Worm (Caenorhabditis elegans) whole organism, L3 larva: ENCODE results near the gene srv-24.
"Not testable (repeated sequence)": the region's sequence is repeated elsewhere in the genome, so short reads cannot be mapped to it uniquely, and the experiment has no call there.

Experiments used
- R02D3.7 ChIP-seq: fragments of 150-350 bp; optimal IDR thresholded peaks from 2 replicates; lab custom pipeline; 2014; ENCODE audit warnings: missing biosample characterization, missing genetic modification characterization
- aly-2 ChIP-seq: fragments of 150-350 bp; optimal IDR thresholded peaks from 2 replicates; lab custom pipeline; 2014; ENCODE audit warnings: missing biosample characterization, missing genetic modification characterization
- ama-1 ChIP-seq: fragments of 150-350 bp; optimal IDR thresholded peaks from 2 replicates; lab custom pipeline; 2018
- ceh-16 ChIP-seq: sonication (generic microtip); optimal IDR thresholded peaks from 2 replicates; lab custom pipeline; 2017; ENCODE audit warnings: missing biosample characterization, missing genetic modification characterization
- daf-12 ChIP-seq: fragments of 150-350 bp; optimal IDR thresholded peaks from 2 replicates; lab custom pipeline; 2014; ENCODE audit warnings: missing biosample characterization, missing genetic modification reagents, missing genetic modification characterization
- egl-27 ChIP-seq: sonication (generic microtip); optimal IDR thresholded peaks from 4 replicates; lab custom pipeline; 2017; ENCODE audit warnings: missing biosample characterization, missing genetic modification reagents, missing genetic modification characterization
- egl-5 ChIP-seq: fragments of 150-350 bp; optimal IDR thresholded peaks from 2 replicates; lab custom pipeline; 2017; ENCODE audit warnings: missing biosample characterization, missing genetic modification reagents, missing genetic modification characterization, inconsistent platforms
- elt-1 ChIP-seq: fragments of 150-350 bp; optimal IDR thresholded peaks from 2 replicates; lab custom pipeline; 2014; ENCODE audit warnings: missing biosample characterization, missing genetic modification characterization
- elt-2 ChIP-seq: sonication (generic microtip); optimal IDR thresholded peaks from 2 replicates; lab custom pipeline; 2016; ENCODE audit warnings: missing genetic modification reagents, mild to moderate bottlenecking, missing genetic modification characterization, missing compliant biosample characterization
- elt-3 ChIP-seq, 3 experiments: fragments of 150-350 bp in 1 of 3; sonication (generic microtip) in 2 of 3; optimal IDR thresholded peaks; 2 replicates in 2 of 3; 4 replicates in 1 of 3; lab custom pipeline; 2014 to 2017; ENCODE audit warnings: missing biosample characterization in 3 of 3, missing genetic modification characterization in 3 of 3
- eor-1 ChIP-seq, 2 experiments: fragments of 150-350 bp; optimal IDR thresholded peaks; 2 replicates each; lab custom pipeline; 2014 to 2018; ENCODE audit warnings: missing biosample characterization in 2 of 2, missing genetic modification characterization in 2 of 2
- fkh-10 ChIP-seq: sonication (generic microtip); optimal IDR thresholded peaks from 2 replicates; lab custom pipeline; 2017; ENCODE audit warnings: missing biosample characterization, missing genetic modification reagents, missing genetic modification characterization
- fkh-2 ChIP-seq: fragments of 150-350 bp; optimal IDR thresholded peaks from 2 replicates; lab custom pipeline; 2014; ENCODE audit warnings: missing biosample characterization, missing genetic modification reagents, missing genetic modification characterization
- fos-1 ChIP-seq: fragments of 150-350 bp; optimal IDR thresholded peaks from 2 replicates; lab custom pipeline; 2014; ENCODE audit warnings: missing biosample characterization, missing genetic modification characterization
- lin-15B ChIP-seq: fragments of 150-350 bp; optimal IDR thresholded peaks from 2 replicates; lab custom pipeline; 2014; ENCODE audit warnings: missing biosample characterization, missing genetic modification characterization
- lin-39 ChIP-seq: fragments of 150-350 bp; optimal IDR thresholded peaks from 2 replicates; lab custom pipeline; 2018; ENCODE audit warnings: missing biosample characterization, missing genetic modification reagents, missing genetic modification characterization
- lsy-12 ChIP-seq: sonication (generic microtip); optimal IDR thresholded peaks from 2 replicates; lab custom pipeline; 2016; ENCODE audit warnings: mild to moderate bottlenecking, missing genetic modification characterization, missing compliant biosample characterization
- nfya-1 ChIP-seq: sonication (generic microtip); optimal IDR thresholded peaks from 2 replicates; lab custom pipeline; 2017; ENCODE audit warnings: missing genetic modification characterization, mild to moderate bottlenecking, missing compliant biosample characterization, antibody characterized with exemption, moderate library complexity; ENCODE audit not compliant: insufficient read depth
- nhr-11 ChIP-seq: fragments of 150-350 bp; optimal IDR thresholded peaks from 2 replicates; lab custom pipeline; 2014; ENCODE audit warnings: missing biosample characterization, missing genetic modification characterization
- nhr-23 ChIP-seq: fragments of 150-350 bp; optimal IDR thresholded peaks from 2 replicates; lab custom pipeline; 2014; ENCODE audit warnings: missing biosample characterization, missing genetic modification reagents, missing genetic modification characterization
- nhr-237 ChIP-seq: fragments of 150-350 bp; optimal IDR thresholded peaks from 2 replicates; lab custom pipeline; 2014; ENCODE audit warnings: missing biosample characterization, missing genetic modification characterization
- nhr-25 ChIP-seq: sonication (generic microtip); optimal IDR thresholded peaks from 2 replicates; lab custom pipeline; 2017; ENCODE audit warnings: missing biosample characterization, missing genetic modification characterization
- nhr-28 ChIP-seq: fragments of 150-350 bp; optimal IDR thresholded peaks from 2 replicates; lab custom pipeline; 2014; ENCODE audit warnings: missing biosample characterization, missing genetic modification characterization
- nhr-43 ChIP-seq: sonication (generic microtip); optimal IDR thresholded peaks from 2 replicates; lab custom pipeline; 2016; ENCODE audit warnings: mild to moderate bottlenecking, missing genetic modification characterization, missing compliant biosample characterization; ENCODE audit not compliant: poor library complexity, severe bottlenecking
- nhr-77 ChIP-seq: fragments of 150-350 bp; optimal IDR thresholded peaks from 2 replicates; lab custom pipeline; 2014; ENCODE audit warnings: missing biosample characterization, missing genetic modification characterization
- pha-4 ChIP-seq: fragments of 150-350 bp; optimal IDR thresholded peaks from 2 replicates; lab custom pipeline; 2014; ENCODE audit warnings: missing biosample characterization, missing genetic modification reagents, missing genetic modification characterization
- sea-2 ChIP-seq: fragments of 150-350 bp; sonication (generic microtip); optimal IDR thresholded peaks from 4 replicates; lab custom pipeline; 2014; ENCODE audit warnings: missing biosample characterization, missing genetic modification reagents, missing genetic modification characterization
- skn-1 ChIP-seq: fragments of 150-350 bp; optimal IDR thresholded peaks from 2 replicates; lab custom pipeline; 2014; ENCODE audit warnings: missing biosample characterization, missing genetic modification characterization
- snpc-4 ChIP-seq: fragments of 150-350 bp; optimal IDR thresholded peaks from 2 replicates; lab custom pipeline; 2014; ENCODE audit warnings: missing biosample characterization, missing genetic modification characterization
- tbx-2 ChIP-seq: sonication (generic microtip); optimal IDR thresholded peaks from 2 replicates; lab custom pipeline; 2016; ENCODE audit warnings: mild to moderate bottlenecking, missing genetic modification characterization, missing compliant biosample characterization
- unc-39 ChIP-seq: sonication (generic microtip); optimal IDR thresholded peaks from 4 replicates; lab custom pipeline; 2017; ENCODE audit warnings: missing biosample characterization, missing genetic modification characterization
- unc-62 ChIP-seq: fragments of 150-350 bp; sonication (generic microtip); optimal IDR thresholded peaks from 4 replicates; lab custom pipeline; 2014; ENCODE audit warnings: missing biosample characterization, missing genetic modification reagents, missing genetic modification characterization
- zag-1 ChIP-seq: fragments of 150-350 bp; optimal IDR thresholded peaks from 2 replicates; lab custom pipeline; 2014; ENCODE audit warnings: missing biosample characterization, missing genetic modification characterization
- ztf-11 ChIP-seq: fragments of 150-350 bp; optimal IDR thresholded peaks from 2 replicates; lab custom pipeline; 2014; ENCODE audit warnings: missing biosample characterization, missing genetic modification characterization
- ztf-4 ChIP-seq: fragments of 150-350 bp; optimal IDR thresholded peaks from 2 replicates; lab custom pipeline; 2014; ENCODE audit warnings: missing biosample characterization, missing genetic modification characterization

srv-24 gene

ce11 chrIV:6317357-6317756, 26.7 kb upstream of the srv-24 start, which contains the start of gene Y73B6BL.12:
TSS of gene Y73B6BL.12 (minus strand) at chrIV:6317457.
- TF ChIP-seq nfya-1 (tag; lab: Kevin White, UChicago); ceh-16; egl-27 (tag; lab: Kevin White, UChicago): not testable (repeated sequence)
- TF ChIP-seq, all 47 proteins: peak for 0; not testable (repeated sequence) for 47

ce11 chrIV:6307439-6307838, 16.8 kb upstream of the srv-24 start, which contains the start of gene csp-2:
TSS of gene csp-2 (plus strand) at chrIV:6307739.
- no peak for TF ChIP-seq nhr-28 (tag; lab: Kevin White, UChicago)
- TF ChIP-seq lin-15B (tag; lab: Kevin White, UChicago), result no peak
- TF ChIP-seq ceh-16, result no peak
- TF ChIP-seq nhr-237, result no peak
- no peak for TF ChIP-seq unc-62
- TF ChIP-seq R02D3.7 (tag; lab: Kevin White, UChicago), result no peak
- no peak for TF ChIP-seq elt-3 (tag; optimal IDR thresholded peaks at IDR 0.05; lab: Kevin White, UChicago)
- no peak for TF ChIP-seq daf-12
- TF ChIP-seq lsy-12, result no peak
- no peak for TF ChIP-seq pha-4 (tag; lab: Kevin White, UChicago)
- TF ChIP-seq fkh-2 (tag; lab: Kevin White, UChicago), result no peak

- TF ChIP-seq lin-15B (tag; lab: Kevin White, UChicago) (no peak), fkh-10 (GFP tag; lab: Kevin White, UChicago) (no peak), elt-1 (tag; lab: Kevin White, UChicago) (no peak), nhr-11 (tag; lab: Kevin White, UChicago) (no peak), nhr-77 (tag; lab: Kevin White, UChicago) (no peak), elt-2 (tag; lab: Kevin White, UChicago) (no peak), unc-39 (no peak), nhr-23 (tag; lab: Kevin White, UChicago) (no peak), aly-2 (tag; lab: Kevin White, UChicago) (no peak), ceh-16 (no peak), fos-1 (tag; lab: Kevin White, UChicago) (no peak), ztf-11 (tag; lab: Kevin White, UChicago) (no peak), zag-1 (tag; lab: Kevin White, UChicago) (no peak), skn-1 (tag; lab: Kevin White, UChicago) (no peak), nhr-25 (tag; lab: Kevin White, UChicago) (no peak)
Observed at ce11 chrIV:6303642-6304041, 13.0 kb upstream of the srv-24 start, which contains the start of gene srv-25. TSS of gene srv-25 (minus strand) at chrIV:6303742.

- TF ChIP-seq ama-1 (lab: Kevin White, UChicago) (no peak), zag-1 (tag; lab: Kevin White, UChicago) (no peak), ztf-4 (tag; lab: Kevin White, UChicago) (no peak), sea-2 (no peak), unc-39 (no peak), egl-5 (tag; lab: Kevin White, UChicago) (no peak), eor-1 (tag; optimal IDR thresholded peaks at IDR 0.05; lab: Kevin White, UChicago) (no peak)
Observed at ce11 chrIV:6301764-6302163, 11.1 kb upstream of the srv-24 start, which contains the start of gene srv-26. TSS of gene srv-26 (minus strand) at chrIV:6301864.

- TF ChIP-seq elt-3 (tag; optimal IDR thresholded peaks at IDR 0.05; lab: Kevin White, UChicago) (no peak), ztf-11 (tag; lab: Kevin White, UChicago) (no peak), tbx-2 (tag; lab: Kevin White, UChicago) (no peak), egl-5 (tag; lab: Kevin White, UChicago) (no peak), nfya-1 (tag; lab: Kevin White, UChicago) (no peak), eor-1 (tag; optimal IDR thresholded peaks at IDR 0.05; lab: Kevin White, UChicago) (no peak), skn-1 (tag; lab: Kevin White, UChicago) (no peak), zag-1 (tag; lab: Kevin White, UChicago) (no peak), nhr-43 (no peak), lin-39 (tag; lab: Kevin White, UChicago) (no peak), sea-2 (no peak), fos-1 (tag; lab: Kevin White, UChicago) (no peak), fkh-10 (GFP tag; lab: Kevin White, UChicago) (no peak), ztf-4 (tag; lab: Kevin White, UChicago) (no peak), daf-12 (no peak), snpc-4 (tag; lab: Kevin White, UChicago) (no peak), egl-27 (tag; lab: Kevin White, UChicago) (no peak)
Observed at ce11 chrIV:6299523-6299922, 8.9 kb upstream of the srv-24 start.
